Fruit fly (Drosophila melanogaster): Measurements from ENCODE around the gene sordd2.

Gene sordd2

dm6 chrX:15840003-15840402 lies 41.0 kb upstream of the sordd2 start:
- TF ChIP-seq br (GFP tag; optimal IDR thresholded peaks at IDR 0.05) (no peak), usp (GFP tag; optimal IDR thresholded peaks at IDR 0.05) (no peak), sage (GFP tag; optimal IDR thresholded peaks at IDR 0.05) (no peak), HLH106 (tag; optimal IDR thresholded peaks at IDR 0.05) (no peak), rgr (GFP tag; optimal IDR thresholded peaks at IDR 0.05) (no peak), jim (GFP tag; optimal IDR thresholded peaks at IDR 0.05) (no peak), Mio (GFP tag; optimal IDR thresholded peaks at IDR 0.05) (no peak), pan (optimal IDR thresholded peaks at IDR 0.05) (no peak), tai (GFP tag; optimal IDR thresholded peaks at IDR 0.05) (no peak), Hnf4 (GFP tag; optimal IDR thresholded peaks at IDR 0.05) (no peak), sv (GFP tag; optimal IDR thresholded peaks at IDR 0.05) (no peak)

- no peak for TF ChIP-seq fru (GFP tag; optimal IDR thresholded peaks at IDR 0.05)
- TF ChIP-seq N (GFP tag; optimal IDR thresholded peaks at IDR 0.05): no peak
- no peak for TF ChIP-seq usp (GFP tag; optimal IDR thresholded peaks at IDR 0.05)
- no peak for TF ChIP-seq Rel (GFP tag; optimal IDR thresholded peaks at IDR 0.05)
- TF ChIP-seq Rel (tag; optimal IDR thresholded peaks at IDR 0.05): no peak
- TF ChIP-seq tai (GFP tag; optimal IDR thresholded peaks at IDR 0.05): no peak
- TF ChIP-seq Vsx2 (GFP tag; optimal IDR thresholded peaks at IDR 0.05; ENCODE audit: partially characterized antibody): no peak
- TF ChIP-seq Dif (GFP tag; optimal IDR thresholded peaks at IDR 0.05; ENCODE audit: partially characterized antibody): no peak
- TF ChIP-seq foxo (GFP tag; optimal IDR thresholded peaks at IDR 0.05): no peak
- no peak for TF ChIP-seq sv (GFP tag; optimal IDR thresholded peaks at IDR 0.05)
- TF ChIP-seq Hr78 (GFP tag; optimal IDR thresholded peaks at IDR 0.05): no peak
- TF ChIP-seq Mio (GFP tag; optimal IDR thresholded peaks at IDR 0.05): no peak
- no peak for TF ChIP-seq Hr83 (GFP tag; optimal IDR thresholded peaks at IDR 0.05; ENCODE audit: poor library complexity, severe bottlenecking)
Observed at dm6 chrX:15837530-15837929, 38.6 kb upstream of the sordd2 start, which contains the start of gene CG8565. CG8565 (plus strand) TSS chrX:15837830.

- no peak for TF ChIP-seq sage (GFP tag; optimal IDR thresholded peaks at IDR 0.05)
- TF ChIP-seq HLH106 (tag; optimal IDR thresholded peaks at IDR 0.05): no peak
- TF ChIP-seq lola (GFP tag; optimal IDR thresholded peaks at IDR 0.05): no peak
- TF ChIP-seq Hr78 (GFP tag; optimal IDR thresholded peaks at IDR 0.05): no peak
- TF ChIP-seq tai (GFP tag; optimal IDR thresholded peaks at IDR 0.05): peak; percentile 72
- TF ChIP-seq woc (GFP tag; optimal IDR thresholded peaks at IDR 0.05): peak; percentile 49
- peak; percentile 21 for TF ChIP-seq Hr83 (GFP tag; optimal IDR thresholded peaks at IDR 0.05; ENCODE audit: poor library complexity, severe bottlenecking)
- no peak for TF ChIP-seq psq (GFP tag; optimal IDR thresholded peaks at IDR 0.05)
- no peak for TF ChIP-seq OdsH (GFP tag; optimal IDR thresholded peaks at IDR 0.05)
- TF ChIP-seq jim (GFP tag; optimal IDR thresholded peaks at IDR 0.05): peak; percentile 20
- TF ChIP-seq Sp1 (GFP tag; optimal IDR thresholded peaks at IDR 0.05): no peak
- no peak for TF ChIP-seq ey (GFP tag; optimal IDR thresholded peaks at IDR 0.05)
- peak; percentile 36 for TF ChIP-seq rgr (GFP tag; optimal IDR thresholded peaks at IDR 0.05)
- no peak for TF ChIP-seq Myc (optimal IDR thresholded peaks at IDR 0.05)
- TF ChIP-seq h (GFP tag; optimal IDR thresholded peaks at IDR 0.05): peak; percentile 9
- TF ChIP-seq brk (GFP tag; optimal IDR thresholded peaks at IDR 0.05): peak; percentile 50
- TF ChIP-seq dl (GFP tag; optimal IDR thresholded peaks at IDR 0.05; ENCODE audit: insufficient read depth in 1 of 2, partially characterized antibody in 2 of 2): no peak
- peak in 1 of 2 experiments; percentile 16 for TF ChIP-seq foxo (GFP tag; optimal IDR thresholded peaks at IDR 0.05)
- peak; percentile 55 for TF ChIP-seq Hnf4 (GFP tag; optimal IDR thresholded peaks at IDR 0.05)
Observed at dm6 chrX:15835393-15835792, 36.4 kb upstream of the sordd2 start, which contains the start of gene Chc. Chc (minus strand) TSS chrX:15835490.

- no peak for TF ChIP-seq HLH106 (tag; optimal IDR thresholded peaks at IDR 0.05)
- no peak for TF ChIP-seq CrebA (GFP tag; optimal IDR thresholded peaks at IDR 0.05; ENCODE audit: borderline replicate concordance)
- TF ChIP-seq Abd-B (GFP tag; optimal IDR thresholded peaks at IDR 0.05): no peak
- peak; percentile 46 for TF ChIP-seq brk (GFP tag; optimal IDR thresholded peaks at IDR 0.05)
- TF ChIP-seq CG9705 (GFP tag; optimal IDR thresholded peaks at IDR 0.05): no peak
- TF ChIP-seq foxo (GFP tag; optimal IDR thresholded peaks at IDR 0.05): peak in 1 of 2 experiments; percentile 3
- no peak for TF ChIP-seq jim (GFP tag; optimal IDR thresholded peaks at IDR 0.05)
- TF ChIP-seq dl (GFP tag; optimal IDR thresholded peaks at IDR 0.05; ENCODE audit: insufficient read depth in 1 of 2, partially characterized antibody in 2 of 2): peak; percentile 49 to 85
- peak; percentile 23 for TF ChIP-seq Hnf4 (GFP tag; optimal IDR thresholded peaks at IDR 0.05)
- TF ChIP-seq Jra (GFP tag; optimal IDR thresholded peaks at IDR 0.05): peak; percentile 27
- no peak for TF ChIP-seq Dfd (GFP tag; optimal IDR thresholded peaks at IDR 0.05)
- TF ChIP-seq lola (GFP tag; optimal IDR thresholded peaks at IDR 0.05): no peak
- TF ChIP-seq usp (GFP tag; optimal IDR thresholded peaks at IDR 0.05): no peak
- TF ChIP-seq br (GFP tag; optimal IDR thresholded peaks at IDR 0.05): no peak
- peak; percentile 63 for TF ChIP-seq Vsx2 (GFP tag; optimal IDR thresholded peaks at IDR 0.05; ENCODE audit: partially characterized antibody)
- no peak for TF ChIP-seq sage (GFP tag; optimal IDR thresholded peaks at IDR 0.05)
- no peak for TF ChIP-seq dsf (GFP tag; optimal IDR thresholded peaks at IDR 0.05; ENCODE audit: borderline replicate concordance)
- TF ChIP-seq tai (GFP tag; optimal IDR thresholded peaks at IDR 0.05): no peak
- TF ChIP-seq Rel (GFP tag; optimal IDR thresholded peaks at IDR 0.05): no peak
- TF ChIP-seq Rel (tag; optimal IDR thresholded peaks at IDR 0.05): peak; percentile 95
- no peak for TF ChIP-seq psq (GFP tag; optimal IDR thresholded peaks at IDR 0.05)
- no peak for TF ChIP-seq CG32264 (GFP tag; optimal IDR thresholded peaks at IDR 0.05)
- TF ChIP-seq ey (GFP tag; optimal IDR thresholded peaks at IDR 0.05): no peak
- TF ChIP-seq Mio (GFP tag; optimal IDR thresholded peaks at IDR 0.05): no peak
- peak; percentile 5 for TF ChIP-seq Hr83 (GFP tag; optimal IDR thresholded peaks at IDR 0.05; ENCODE audit: poor library complexity, severe bottlenecking)
- TF ChIP-seq GATAd (GFP tag; optimal IDR thresholded peaks at IDR 0.05): no peak
- TF ChIP-seq h (GFP tag; optimal IDR thresholded peaks at IDR 0.05): peak; percentile 8
- TF ChIP-seq woc (GFP tag; optimal IDR thresholded peaks at IDR 0.05): peak; percentile 47
- TF ChIP-seq dmrt93B (GFP tag; optimal IDR thresholded peaks at IDR 0.05): no peak
- TF ChIP-seq N (GFP tag; optimal IDR thresholded peaks at IDR 0.05): peak; percentile 26
- TF ChIP-seq pan (optimal IDR thresholded peaks at IDR 0.05): no peak
Observed at dm6 chrX:15834594-15835236, 35.8 kb upstream of the sordd2 start.

Measured in whole organism, wandering third instar larva.